Fruit fly (Drosophila melanogaster) whole organism, prepupa: ENCODE measurements around the gene CG10874.
A peak's percentile ranks its signal among the peaks of the same experiment; 100 is the strongest.

Source experiments
- CG10631 ChIP-seq: fragments of 200-800 bp; sonication (Bioruptor generic); optimal IDR thresholded peaks from 2 replicates; lab custom pipeline; 2016; ENCODE audit warnings: missing biosample characterization, missing genetic modification characterization
- CG11294 ChIP-seq: fragments of 200-800 bp; sonication (Bioruptor generic); IDR thresholded peaks from 2 replicates; pipeline ENCODE4 v1.3.6; 2022; ENCODE audit warnings: missing biosample characterization, missing genetic modification characterization
- CG11762 ChIP-seq: fragments of 200-800 bp; sonication (Bioruptor generic); optimal IDR thresholded peaks from 3 replicates; lab custom pipeline; 2016; ENCODE audit warnings: missing biosample characterization, missing genetic modification characterization; ENCODE audit not compliant: insufficient read depth
- CG11902 ChIP-seq: fragments of 200-800 bp; sonication (Bioruptor generic); optimal IDR thresholded peaks from 3 replicates; lab custom pipeline; 2016; ENCODE audit warnings: missing biosample characterization, missing genetic modification characterization
- CG1621 ChIP-seq: fragments of 200-800 bp; sonication (Bioruptor generic); optimal IDR thresholded peaks from 3 replicates; lab custom pipeline; 2018; ENCODE audit warnings: missing biosample characterization, mild to moderate bottlenecking, missing genetic modification characterization
- CG31627 ChIP-seq: fragments of 200-800 bp; sonication (Bioruptor generic); optimal IDR thresholded peaks from 3 replicates; lab custom pipeline; 2016; ENCODE audit warnings: missing biosample characterization, missing genetic modification characterization
- CG32006 ChIP-seq: fragments of 200-800 bp; sonication (Bioruptor generic); optimal IDR thresholded peaks from 3 replicates; lab custom pipeline; 2017; ENCODE audit warnings: missing biosample characterization, mild to moderate bottlenecking, missing genetic modification characterization
- CG34406 ChIP-seq: fragments of 200-800 bp; sonication (Bioruptor generic); optimal IDR thresholded peaks from 3 replicates; lab custom pipeline; 2016; ENCODE audit warnings: missing biosample characterization, missing genetic modification characterization
- CG6276 ChIP-seq: fragments of 200-800 bp; sonication (Bioruptor generic); optimal IDR thresholded peaks from 2 replicates; lab custom pipeline; 2017; ENCODE audit warnings: missing biosample characterization, mild to moderate bottlenecking, missing genetic modification characterization
- CG6808 ChIP-seq: fragments of 200-800 bp; sonication (Bioruptor generic); optimal IDR thresholded peaks from 3 replicates; lab custom pipeline; 2017; ENCODE audit warnings: missing biosample characterization, missing genetic modification characterization, mild to moderate bottlenecking, moderate library complexity, missing genetic modification reagents
- CG6854 ChIP-seq: fragments of 200-800 bp; sonication (Bioruptor generic); optimal IDR thresholded peaks from 2 replicates; lab custom pipeline; 2017; ENCODE audit warnings: missing biosample characterization, mild to moderate bottlenecking, missing genetic modification characterization
- CG7368 ChIP-seq: fragments of 200-800 bp; sonication (Bioruptor generic); optimal IDR thresholded peaks from 3 replicates; lab custom pipeline; 2016; ENCODE audit warnings: missing biosample characterization, missing genetic modification characterization
- CG8119 ChIP-seq: fragments of 200-800 bp; sonication (Bioruptor generic); IDR thresholded peaks from 3 replicates; pipeline ENCODE4 v1.3.6; 2022; ENCODE audit warnings: missing biosample characterization, missing genetic modification characterization
- CG8319 ChIP-seq: fragments of 200-800 bp; sonication (Bioruptor generic); optimal IDR thresholded peaks from 3 replicates; lab custom pipeline; 2016; ENCODE audit warnings: missing biosample characterization, missing genetic modification characterization
- Eip75B ChIP-seq: fragments of 200-800 bp; sonication (Bioruptor generic); optimal IDR thresholded peaks from 3 replicates; lab custom pipeline; 2016; ENCODE audit warnings: missing biosample characterization, missing genetic modification characterization
- Eip78C ChIP-seq: fragments of 200-800 bp; sonication (Bioruptor generic); peaks from one replicate; lab custom pipeline; 2016; ENCODE audit warnings: missing biosample characterization, missing genetic modification characterization
- Eip93F ChIP-seq: fragments of 200-800 bp; sonication (Bioruptor generic); optimal IDR thresholded peaks from 2 replicates; lab custom pipeline; 2016; ENCODE audit warnings: missing biosample characterization, mild to moderate bottlenecking, missing genetic modification characterization
- Ets96B ChIP-seq: fragments of 200-800 bp; optimal IDR thresholded peaks from 2 replicates; lab custom pipeline; 2019; ENCODE audit warnings: missing biosample characterization, mild to moderate bottlenecking, missing genetic modification characterization, moderate library complexity
- Gug ChIP-seq: fragments of 200-800 bp; sonication (Bioruptor generic); IDR thresholded peaks from 2 replicates; pipeline ENCODE4 v1.3.6; 2022; ENCODE audit warnings: missing biosample characterization, missing genetic modification characterization
- Hr39 ChIP-seq: fragments of 200-800 bp; sonication (Bioruptor generic); optimal IDR thresholded peaks from 2 replicates; lab custom pipeline; 2016; ENCODE audit warnings: missing biosample characterization, missing genetic modification characterization
- Lpt ChIP-seq: fragments of 200-800 bp; sonication (Bioruptor generic); optimal IDR thresholded peaks from 3 replicates; lab custom pipeline; 2016; ENCODE audit warnings: missing biosample characterization, missing genetic modification characterization
- Met ChIP-seq: fragments of 200-800 bp; sonication (Bioruptor generic); optimal IDR thresholded peaks from 3 replicates; lab custom pipeline; 2016; ENCODE audit warnings: missing biosample characterization, missing genetic modification characterization
- Smox ChIP-seq: fragments of 200-800 bp; sonication (Bioruptor generic); optimal IDR thresholded peaks from 3 replicates; lab custom pipeline; 2016; ENCODE audit warnings: missing biosample characterization, missing genetic modification characterization
- Sox14 ChIP-seq: fragments of 200-800 bp; sonication (Bioruptor generic); optimal IDR thresholded peaks from 3 replicates; lab custom pipeline; 2016; ENCODE audit warnings: missing biosample characterization, missing genetic modification characterization
- Sox15 ChIP-seq: fragments of 200-800 bp; sonication (Bioruptor generic); optimal IDR thresholded peaks from 3 replicates; lab custom pipeline; 2016; ENCODE audit warnings: missing biosample characterization, missing genetic modification characterization
- achi ChIP-seq: fragments of 200-800 bp; sonication (Bioruptor generic); optimal IDR thresholded peaks from 3 replicates; lab custom pipeline; 2016; ENCODE audit warnings: missing biosample characterization, missing genetic modification characterization
- acj6 ChIP-seq: fragments of 200-800 bp; sonication (Bioruptor generic); optimal IDR thresholded peaks from 3 replicates; lab custom pipeline; 2016; ENCODE audit warnings: missing biosample characterization, missing genetic modification characterization
- cyc ChIP-seq: fragments of 200-800 bp; sonication (Bioruptor generic); optimal IDR thresholded peaks from 3 replicates; lab custom pipeline; 2016; ENCODE audit warnings: missing biosample characterization, missing genetic modification characterization
- eg ChIP-seq: fragments of 200-800 bp; sonication (Bioruptor generic); IDR thresholded peaks from 3 replicates; pipeline ENCODE4 v1.3.6; 2022; ENCODE audit warnings: missing biosample characterization, missing genetic modification characterization
- esn ChIP-seq: fragments of 200-800 bp; sonication (Bioruptor generic); optimal IDR thresholded peaks from 2 replicates; lab custom pipeline; 2016; ENCODE audit warnings: missing biosample characterization, mild to moderate bottlenecking, missing genetic modification characterization, moderate library complexity
- fd85E ChIP-seq: fragments of 200-800 bp; sonication (Bioruptor generic); optimal IDR thresholded peaks from 3 replicates; lab custom pipeline; 2016; ENCODE audit warnings: missing biosample characterization, missing genetic modification characterization
- fkh ChIP-seq: fragments of 200-800 bp; sonication (Bioruptor generic); optimal IDR thresholded peaks from 3 replicates; lab custom pipeline; 2017; ENCODE audit warnings: missing biosample characterization, mild to moderate bottlenecking, missing genetic modification characterization, moderate library complexity
- lz ChIP-seq: fragments of 200-800 bp; sonication (Bioruptor generic); optimal IDR thresholded peaks from 3 replicates; lab custom pipeline; 2016; ENCODE audit warnings: missing biosample characterization, missing genetic modification characterization
- salr ChIP-seq, 2 experiments: fragments of 200-800 bp; sonication (Bioruptor generic); optimal IDR thresholded peaks; 3 replicates each; lab custom pipeline; 2016 to 2018; ENCODE audit warnings: missing biosample characterization in 2 of 2, missing genetic modification characterization in 2 of 2, mild to moderate bottlenecking in 1 of 2
- ss ChIP-seq, 2 experiments: fragments of 200-800 bp; sonication (Bioruptor generic); optimal IDR thresholded peaks; 2 replicates in 1 of 2; 3 replicates in 1 of 2; lab custom pipeline; 2017 to 2018; ENCODE audit warnings: mild to moderate bottlenecking in 2 of 2, missing biosample characterization in 2 of 2, missing genetic modification characterization in 2 of 2, moderate library complexity in 1 of 2
- svp ChIP-seq: fragments of 200-800 bp; sonication (Bioruptor generic); peaks from one replicate; lab custom pipeline; 2016; ENCODE audit warnings: missing biosample characterization, missing genetic modification characterization
- topi ChIP-seq: fragments of 200-800 bp; sonication (Bioruptor generic); optimal IDR thresholded peaks from 3 replicates; lab custom pipeline; 2016; ENCODE audit warnings: missing biosample characterization, missing genetic modification characterization
- vri ChIP-seq: fragments of 200-800 bp; sonication (Bioruptor generic); optimal IDR thresholded peaks from 3 replicates; lab custom pipeline; 2016; ENCODE audit warnings: missing biosample characterization, mild to moderate bottlenecking, missing genetic modification characterization

Gene CG10874

DNA sequence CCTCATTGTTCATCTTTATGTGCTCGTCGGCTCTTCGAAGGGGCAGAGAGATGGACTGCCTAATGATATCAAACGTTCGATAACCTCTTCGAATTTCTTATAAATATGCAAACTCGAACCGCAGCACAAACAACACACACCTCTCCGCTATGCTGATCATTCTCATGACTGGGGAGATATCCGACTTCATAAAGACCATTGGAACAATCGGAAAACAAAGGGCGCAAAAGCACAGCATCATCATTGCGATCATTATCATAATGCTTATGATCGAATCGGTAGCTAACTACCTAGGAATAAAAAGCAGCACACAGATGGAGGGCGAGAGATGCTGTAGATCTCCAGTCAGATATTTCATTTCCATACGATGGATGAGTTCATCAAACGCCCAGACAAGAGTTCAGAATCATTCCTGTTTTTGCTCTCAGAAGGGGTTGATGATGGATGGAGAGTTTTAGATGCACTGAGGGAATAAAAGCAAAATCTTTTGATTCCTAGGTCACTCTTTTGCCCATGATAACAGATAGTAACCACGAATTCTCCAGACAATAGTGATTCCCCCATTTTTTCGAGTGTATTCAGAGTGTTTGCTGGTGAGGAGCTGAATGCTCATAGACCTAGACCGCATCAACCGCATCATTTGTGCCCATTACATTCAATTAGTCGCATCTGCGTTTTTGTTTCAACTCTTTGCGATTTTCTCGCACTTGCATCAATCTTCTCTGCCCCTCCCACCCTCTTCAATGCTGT lies 25.1 kb downstream of the CG10874 start (continued):
- TF ChIP-seq vri (GFP tag; lab: Kevin White, UChicago) (no peak), CG11294 (GFP tag; lab: Robert Waterston, UW) (no peak), Eip93F (GFP tag; lab: Kevin White, UChicago) (no peak), Sox15 (GFP tag; lab: Kevin White, UChicago) (no peak), CG34406 (GFP tag; lab: Kevin White, UChicago) (no peak), Met (GFP tag; lab: Kevin White, UChicago) (no peak), Ets96B (tag; lab: Kevin White, UChicago) (peak; percentile 2), CG11762 (GFP tag; lab: Kevin White, UChicago) (no peak), CG32006 (GFP tag; lab: Kevin White, UChicago) (peak; percentile 10), CG6808 (GFP tag; lab: Kevin White, UChicago) (peak; percentile 12), CG6276 (no peak), topi (GFP tag; lab: Kevin White, UChicago) (no peak), salr (GFP tag; optimal IDR thresholded peaks at IDR 0.05; lab: Kevin White, UChicago) (peak; percentile 3 to 15), CG7368 (GFP tag; lab: Kevin White, UChicago) (no peak), Hr39 (no peak), CG1621 (no peak), esn (GFP tag; lab: Kevin White, UChicago) (no peak), lz (no peak), Smox (GFP tag; lab: Kevin White, UChicago) (no peak), fd85E (GFP tag; lab: Kevin White, UChicago) (no peak), cyc (GFP tag; lab: Kevin White, UChicago) (no peak), CG6854 (GFP tag; lab: Kevin White, UChicago) (no peak), CG8119 (GFP tag; lab: Robert Waterston, UW) (no peak), CG10631 (GFP tag; lab: Kevin White, UChicago) (peak; percentile 28), Lpt (GFP tag; lab: Kevin White, UChicago) (no peak), achi (GFP tag; lab: Kevin White, UChicago) (peak; percentile 6), Sox14 (peak; percentile 26), Gug (no peak), CG31627 (GFP tag; lab: Kevin White, UChicago) (no peak), CG11902 (GFP tag; lab: Kevin White, UChicago) (no peak), ss (GFP tag; optimal IDR thresholded peaks at IDR 0.05; lab: Kevin White, UChicago) (no peak), CG8319 (no peak)

DNA sequence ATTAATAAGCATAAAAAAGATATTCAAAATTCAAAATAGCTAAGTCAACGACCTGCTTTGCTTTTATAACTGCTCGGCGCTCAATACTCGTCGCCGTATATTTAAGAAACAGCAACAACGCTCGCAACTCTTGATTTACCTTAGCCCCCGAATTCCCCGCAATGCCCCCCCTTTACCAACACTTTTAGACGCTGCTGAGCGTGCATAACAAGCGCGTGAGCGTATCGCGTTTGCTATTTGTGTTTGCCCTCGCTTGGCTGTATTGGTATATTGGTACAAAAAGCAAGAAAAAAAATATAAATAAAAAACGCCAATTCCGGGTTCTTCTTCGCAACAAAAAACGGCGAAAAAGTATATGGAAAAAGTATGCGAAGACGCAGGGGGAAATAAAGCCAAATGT lies 26.3 kb downstream of the CG10874 start:
- TF ChIP-seq Eip75B (GFP tag; lab: Kevin White, UChicago) (no peak), CG11294 (GFP tag; lab: Robert Waterston, UW) (no peak), Eip78C (peak; percentile 38), eg (GFP tag; lab: Robert Waterston, UW) (no peak), fkh (GFP tag; lab: Kevin White, UChicago) (peak; percentile 95), svp (GFP tag; lab: Kevin White, UChicago) (peak; percentile 44), CG6854 (GFP tag; lab: Kevin White, UChicago) (peak; percentile 62), CG11762 (GFP tag; lab: Kevin White, UChicago) (no peak), salr (GFP tag; optimal IDR thresholded peaks at IDR 0.05; lab: Kevin White, UChicago) (no peak), Eip93F (GFP tag; lab: Kevin White, UChicago) (no peak), CG10631 (GFP tag; lab: Kevin White, UChicago) (no peak), cyc (GFP tag; lab: Kevin White, UChicago) (no peak), acj6 (GFP tag; lab: Kevin White, UChicago) (no peak), vri (GFP tag; lab: Kevin White, UChicago) (peak; percentile 62), ss (GFP tag; optimal IDR thresholded peaks at IDR 0.05; lab: Kevin White, UChicago) (peak in 1 of 2 experiments; percentile 5)
